Fruit fly (Drosophila melanogaster): ENCODE results near the gene gb.

dm6 chr3R:27092263-27092662 lies 19.8 kb downstream of the gb start:
- TF ChIP-seq fkh (GFP tag; optimal IDR thresholded peaks at IDR 0.05) (no peak), dac (GFP tag; optimal IDR thresholded peaks at IDR 0.05) (no peak), Hr4 (GFP tag; optimal IDR thresholded peaks at IDR 0.05) (peak; percentile 36), achi (GFP tag; optimal IDR thresholded peaks at IDR 0.05) (peak; percentile 36), Blimp-1 (GFP tag; optimal IDR thresholded peaks at IDR 0.05) (no peak), Sox102F (GFP tag; optimal IDR thresholded peaks at IDR 0.05) (no peak), vri (GFP tag; optimal IDR thresholded peaks at IDR 0.05) (peak; percentile 27), CG9139 (GFP tag; optimal IDR thresholded peaks at IDR 0.05) (no peak), CG11762 (GFP tag; optimal IDR thresholded peaks at IDR 0.05; ENCODE audit: insufficient read depth) (no peak), Hr39 (GFP tag; optimal IDR thresholded peaks at IDR 0.05) (peak; percentile 17), esn (GFP tag; optimal IDR thresholded peaks at IDR 0.05) (no peak), CG6276 (GFP tag; optimal IDR thresholded peaks at IDR 0.05) (no peak)
